Worm (Caenorhabditis elegans): Measurements from ENCODE around the gene mab-21.

DNA sequence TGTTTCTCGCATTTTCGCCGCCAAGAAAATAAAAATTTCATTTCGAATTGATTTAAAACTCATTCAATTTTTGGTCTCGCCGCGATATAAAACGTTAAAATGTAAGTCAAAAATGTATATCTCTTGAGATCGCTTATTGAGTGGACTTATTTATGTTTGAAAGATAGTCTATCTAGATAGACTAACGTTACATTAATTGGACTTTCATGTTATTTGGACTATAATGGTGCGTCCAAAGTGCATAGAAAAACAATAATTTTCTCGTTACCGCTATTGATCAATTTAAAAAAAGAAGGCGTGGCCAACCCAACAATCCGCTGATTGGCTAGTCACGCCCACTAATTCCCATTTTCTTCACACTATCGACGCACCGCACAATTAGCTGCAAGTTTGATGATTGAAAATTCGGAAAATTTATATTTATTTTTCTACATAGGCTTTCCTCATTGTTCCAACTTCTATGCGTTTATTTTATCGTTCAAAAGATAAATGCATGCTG, 16.4 kb upstream of the mab-21 start, which contains the start of gene F35G12.5:
- TF ChIP-seq lir-3 (tag; optimal IDR thresholded peaks at IDR 0.05; ENCODE audit: poor library complexity) (no peak), nhr-237 (tag; optimal IDR thresholded peaks at IDR 0.05) (no peak), irx-1 (tag; optimal IDR thresholded peaks at IDR 0.05) (no peak), lin-13 (GFP tag; optimal IDR thresholded peaks at IDR 0.05) (no peak), zag-1 (tag; optimal IDR thresholded peaks at IDR 0.05) (no peak), ama-1 (optimal IDR thresholded peaks at IDR 0.05) (no peak), ces-1 (GFP tag; optimal IDR thresholded peaks at IDR 0.05) (no peak), C34B4.2 (tag; optimal IDR thresholded peaks at IDR 0.05) (no peak), dpl-1 (GFP tag; optimal IDR thresholded peaks at IDR 0.05) (no peak), ztf-4 (tag; optimal IDR thresholded peaks at IDR 0.05) (no peak)
